Fruit fly (Drosophila melanogaster): ENCODE measurements around the gene slou.

Gene slou

dm6 chr3R:21602688-21603031, 45.7 kb upstream of the slou start:
- TF ChIP-seq prd (optimal IDR thresholded peaks at IDR 0.05) (no peak), prd (GFP tag; IDR thresholded peaks at IDR 0.05) (no peak), CG18262 (tag; optimal IDR thresholded peaks at IDR 0.05) (peak; percentile 51), dmrt99B (tag; optimal IDR thresholded peaks at IDR 0.05) (peak; percentile 10), Hey (tag; optimal IDR thresholded peaks at IDR 0.05) (no peak), gcm (GFP tag; optimal IDR thresholded peaks at IDR 0.05) (no peak), CG4730 (GFP tag; IDR thresholded peaks at IDR 0.05) (no peak), CG13894 (tag; optimal IDR thresholded peaks at IDR 0.05) (no peak), CG14710 (tag; optimal IDR thresholded peaks at IDR 0.05) (peak; percentile 20), CG15011 (GFP tag; optimal IDR thresholded peaks at IDR 0.05) (no peak), Aef1 (GFP tag; IDR thresholded peaks at IDR 0.05) (no peak), CG9932 (GFP tag; IDR thresholded peaks at IDR 0.05) (no peak), Tbp (GFP tag; optimal IDR thresholded peaks at IDR 0.05) (no peak), CG10321 (GFP tag; IDR thresholded peaks at IDR 0.05) (no peak), CG10274 (GFP tag; optimal IDR thresholded peaks at IDR 0.05) (no peak), tx (GFP tag; optimal IDR thresholded peaks at IDR 0.05) (no peak), CG12942 (GFP tag; optimal IDR thresholded peaks at IDR 0.05) (no peak), CG12104 (GFP tag; optimal IDR thresholded peaks at IDR 0.05) (peak; percentile 14), NC2β (GFP tag; optimal IDR thresholded peaks at IDR 0.05) (no peak), chinmo (GFP tag; IDR thresholded peaks at IDR 0.05; ENCODE audit: partially characterized antibody) (no peak), CG10654 (GFP tag; optimal IDR thresholded peaks at IDR 0.05) (no peak), hbn (GFP tag; IDR thresholded peaks at IDR 0.05; ENCODE audit: partially characterized antibody) (no peak), her (GFP tag; optimal IDR thresholded peaks at IDR 0.05) (no peak), CG6254 (GFP tag; optimal IDR thresholded peaks at IDR 0.05) (no peak), CG3281 (GFP tag; optimal IDR thresholded peaks at IDR 0.05) (no peak), CoRest (tag; optimal IDR thresholded peaks at IDR 0.05) (no peak), h (optimal IDR thresholded peaks at IDR 0.05) (no peak), Dad (GFP tag; optimal IDR thresholded peaks at IDR 0.05) (no peak), Sox102F (GFP tag; optimal IDR thresholded peaks at IDR 0.05) (peak; percentile 46), CG12299 (tag; optimal IDR thresholded peaks at IDR 0.05) (no peak), CG11696 (GFP tag; IDR thresholded peaks at IDR 0.05) (no peak), Asciz (GFP tag; optimal IDR thresholded peaks at IDR 0.05) (no peak), grau (tag; optimal IDR thresholded peaks at IDR 0.05) (peak; percentile 81), kay (GFP tag; optimal IDR thresholded peaks at IDR 0.05) (no peak), phol (tag; optimal IDR thresholded peaks at IDR 0.05) (peak; percentile 20), sens-2 (GFP tag; IDR thresholded peaks at IDR 0.05) (no peak), ara (GFP tag; IDR thresholded peaks at IDR 0.05) (no peak), Sry-β (GFP tag; optimal IDR thresholded peaks at IDR 0.05) (no peak), CG8290 (GFP tag; optimal IDR thresholded peaks at IDR 0.05) (no peak), CG8290 (tag; optimal IDR thresholded peaks at IDR 0.05) (no peak), CG5953 (GFP tag; IDR thresholded peaks at IDR 0.05) (no peak), CG7786 (GFP tag; optimal IDR thresholded peaks at IDR 0.05) (no peak), CG14014 (GFP tag; IDR thresholded peaks at IDR 0.05) (no peak), ase (GFP tag; IDR thresholded peaks at IDR 0.05) (no peak), CG30020 (tag; optimal IDR thresholded peaks at IDR 0.05) (no peak), vnd (GFP tag; IDR thresholded peaks at IDR 0.05; ENCODE audit: partially characterized antibody) (no peak), wdn (GFP tag; IDR thresholded peaks at IDR 0.05) (no peak), az2 (GFP tag; optimal IDR thresholded peaks at IDR 0.05) (no peak), lola (GFP tag; optimal IDR thresholded peaks at IDR 0.05) (peak in 1 of 3 experiments; percentile 13), CG17328 (GFP tag; IDR thresholded peaks at IDR 0.05) (no peak), CG11504 (tag; optimal IDR thresholded peaks at IDR 0.05) (peak; percentile 31), CG12391 (tag; optimal IDR thresholded peaks at IDR 0.05) (peak; percentile 10), stwl (tag; optimal IDR thresholded peaks at IDR 0.05) (no peak)

Data from whole organism, embryonic.